Worm (Caenorhabditis elegans): Measurements from ENCODE around the gene mett-10.
A peak's percentile ranks its signal among the peaks of the same experiment; 100 is the strongest.

mett-10 gene

DNA sequence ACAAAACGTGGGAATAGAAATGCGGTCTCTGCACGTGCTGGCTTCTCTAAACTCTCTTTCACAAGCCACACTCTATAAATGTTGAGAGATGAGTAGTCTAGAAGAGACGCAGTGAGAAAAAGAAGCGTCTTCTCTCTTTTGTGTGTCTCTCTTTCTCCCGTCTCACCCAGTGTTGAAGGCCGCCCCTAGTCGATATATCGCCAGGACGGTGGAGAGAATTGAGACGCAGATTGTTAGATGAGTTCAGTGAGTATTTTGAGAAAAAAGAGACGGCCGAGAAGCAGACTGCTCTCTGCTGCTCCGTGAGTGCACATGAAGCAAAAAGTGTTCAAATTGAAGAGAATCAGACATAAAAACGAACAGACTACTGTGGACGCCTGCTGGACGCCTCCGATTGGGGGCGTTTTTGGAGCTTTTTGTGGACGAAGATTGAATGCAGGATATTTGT, 18.3 kb upstream of the mett-10 start (continued):
- no peak for TF ChIP-seq unc-30 (tag; optimal IDR thresholded peaks at IDR 0.05)
- TF ChIP-seq snu-23 (GFP tag; optimal IDR thresholded peaks at IDR 0.05) = peak; percentile 95
- TF ChIP-seq Y116A8C.19 (tag; optimal IDR thresholded peaks at IDR 0.05; ENCODE audit: borderline replicate concordance) = no peak
- TF ChIP-seq rnt-1 (tag; optimal IDR thresholded peaks at IDR 0.05) = peak; percentile 91
- peak; percentile 91 for TF ChIP-seq fkh-8 (tag; optimal IDR thresholded peaks at IDR 0.05)
- no peak for TF ChIP-seq C04F5.9 (tag; optimal IDR thresholded peaks at IDR 0.05)
- no peak for TF ChIP-seq alr-1 (tag; optimal IDR thresholded peaks at IDR 0.05; ENCODE audit: borderline replicate concordance)
- peak; percentile 80 for TF ChIP-seq xbp-1 (tag; optimal IDR thresholded peaks at IDR 0.05)
- TF ChIP-seq mdl-1 (tag; optimal IDR thresholded peaks at IDR 0.05) = peak; percentile 88 to 97
- no peak for TF ChIP-seq aha-1 (tag; optimal IDR thresholded peaks at IDR 0.05)
- TF ChIP-seq nhr-11 (tag; optimal IDR thresholded peaks at IDR 0.05) = peak; percentile 87
- peak; percentile 83 for TF ChIP-seq mep-1 (tag; optimal IDR thresholded peaks at IDR 0.05)
- TF ChIP-seq ceh-82 (tag; optimal IDR thresholded peaks at IDR 0.05) = peak; percentile 80 to 88 (median 82)
- TF ChIP-seq zag-1 (tag; optimal IDR thresholded peaks at IDR 0.05) = peak; percentile 28
- peak; percentile 54 for TF ChIP-seq ztf-4 (tag; optimal IDR thresholded peaks at IDR 0.05)
- TF ChIP-seq hpl-2 (GFP tag; optimal IDR thresholded peaks at IDR 0.05) = no peak
- peak; percentile 85 for TF ChIP-seq fos-1 (tag; optimal IDR thresholded peaks at IDR 0.05)
- TF ChIP-seq elt-2 (tag; optimal IDR thresholded peaks at IDR 0.05) = peak; percentile 68
- TF ChIP-seq egl-27 (tag; optimal IDR thresholded peaks at IDR 0.05) = peak; percentile 65 to 85
- TF ChIP-seq C16A3.4 (tag; optimal IDR thresholded peaks at IDR 0.05) = no peak
- no peak for TF ChIP-seq sup-37 (GFP tag; optimal IDR thresholded peaks at IDR 0.05)
- peak; percentile 57 for TF ChIP-seq skn-1 (tag; optimal IDR thresholded peaks at IDR 0.05)
- TF ChIP-seq lsy-2 (tag; optimal IDR thresholded peaks at IDR 0.05) = peak; percentile 90 to 94
- peak; percentile 80 for TF ChIP-seq lir-3 (tag; optimal IDR thresholded peaks at IDR 0.05; ENCODE audit: poor library complexity)
- TF ChIP-seq ets-5 (GFP tag; IDR thresholded peaks at IDR 0.05) = no peak
- TF ChIP-seq lin-14 (GFP tag; optimal IDR thresholded peaks at IDR 0.05) = peak; percentile 99
- TF ChIP-seq ces-1 (GFP tag; optimal IDR thresholded peaks at IDR 0.05) = no peak
- peak; percentile 65 for TF ChIP-seq F16B12.6 (tag; optimal IDR thresholded peaks at IDR 0.05)
- peak; percentile 93 for TF ChIP-seq swsn-7 (tag; optimal IDR thresholded peaks at IDR 0.05)
- no peak for TF ChIP-seq nhr-12 (tag; optimal IDR thresholded peaks at IDR 0.05)
- TF ChIP-seq sptf-1 (tag; optimal IDR thresholded peaks at IDR 0.05) = no peak
- peak; percentile 93 for TF ChIP-seq nhr-85 (tag)

ce11 chrIII:10097981-10098380, 16.9 kb upstream of the mett-10 start, which contains the start of gene spop-1:
spop-1 (minus strand) TSS chrIII:10098081.
- no peak for TF ChIP-seq aha-1 (tag; optimal IDR thresholded peaks at IDR 0.05)

ce11 chrIII:10101352-10101751, 13.5 kb upstream of the mett-10 start, which contains the start of gene kel-10:
kel-10 (minus strand) TSS chrIII:10101452.
- TF ChIP-seq mab-9 (GFP tag; IDR thresholded peaks at IDR 0.05) = no peak
- no peak for TF ChIP-seq mdl-1 (tag; optimal IDR thresholded peaks at IDR 0.05)
- TF ChIP-seq ztf-11 (tag; optimal IDR thresholded peaks at IDR 0.05) = no peak
- TF ChIP-seq lsy-2 (tag; optimal IDR thresholded peaks at IDR 0.05) = no peak
- no peak for TF ChIP-seq sox-4 (tag; optimal IDR thresholded peaks at IDR 0.05)
- TF ChIP-seq tlp-1 (tag; optimal IDR thresholded peaks at IDR 0.05) = no peak
- TF ChIP-seq nhr-77 (tag; optimal IDR thresholded peaks at IDR 0.05) = no peak
- no peak for TF ChIP-seq lin-13 (GFP tag; optimal IDR thresholded peaks at IDR 0.05)
- no peak for TF ChIP-seq swsn-7 (tag; optimal IDR thresholded peaks at IDR 0.05)
- no peak for TF ChIP-seq ceh-82 (tag; optimal IDR thresholded peaks at IDR 0.05)
- no peak for TF ChIP-seq hlh-17 (GFP tag; optimal IDR thresholded peaks at IDR 0.05; ENCODE audit: borderline replicate concordance)
- TF ChIP-seq mep-1 (tag; optimal IDR thresholded peaks at IDR 0.05) = no peak
- no peak for TF ChIP-seq nhr-20 (tag; optimal IDR thresholded peaks at IDR 0.05)
- no peak for TF ChIP-seq hpl-2 (GFP tag; optimal IDR thresholded peaks at IDR 0.05)
- no peak for TF ChIP-seq nhr-11 (tag; optimal IDR thresholded peaks at IDR 0.05)
- no peak for TF ChIP-seq pax-3 (tag; optimal IDR thresholded peaks at IDR 0.05)
